Worm (Caenorhabditis elegans) whole organism, early embryonic: ENCODE results near the gene W04E12.9.

Source experiments
- F13C5.2 ChIP-seq: sonication (generic microtip); optimal IDR thresholded peaks from 2 replicates; lab custom pipeline; 2017; ENCODE audit warnings: mild to moderate bottlenecking, missing genetic modification characterization, inconsistent platforms, missing compliant biosample characterization
- aly-1 ChIP-seq: sonication (generic microtip); optimal IDR thresholded peaks from 2 replicates; lab custom pipeline; 2016; ENCODE audit warnings: missing genetic modification characterization, missing compliant biosample characterization
- ama-1 ChIP-seq: fragments of 150-350 bp; optimal IDR thresholded peaks from 2 replicates; lab custom pipeline; 2014
- ceh-36 ChIP-seq: sonication (generic microtip); optimal IDR thresholded peaks from 2 replicates; lab custom pipeline; 2016; ENCODE audit warnings: missing genetic modification characterization, inconsistent platforms, missing compliant biosample characterization
- ets-7 ChIP-seq: sonication (generic microtip); optimal IDR thresholded peaks from 2 replicates; lab custom pipeline; 2016; ENCODE audit warnings: missing genotype, missing genetic modification characterization, missing compliant biosample characterization
- flt-1 ChIP-seq: fragments of 200-800 bp; sonication (Bioruptor generic); IDR thresholded peaks from 2 replicates; pipeline ENCODE4 v1.3.6; 2022; ENCODE audit warnings: missing genetic modification characterization, missing compliant biosample characterization
- hnd-1 ChIP-seq: sonication (generic microtip); optimal IDR thresholded peaks from 2 replicates; lab custom pipeline; 2016; ENCODE audit warnings: missing genetic modification characterization, missing compliant biosample characterization
- scrt-1 ChIP-seq: fragments of 200-800 bp; sonication (Bioruptor generic); IDR thresholded peaks from 2 replicates; pipeline ENCODE4 v1.3.6; 2022; ENCODE audit warnings: missing genetic modification characterization, missing compliant biosample characterization
- tbx-37 ChIP-seq: fragments of 200-800 bp; sonication (Bioruptor generic); conservative IDR thresholded peaks from 2 replicates; pipeline ENCODE4 v1.3.6; 2022; ENCODE audit warnings: missing genetic modification reagents, missing genetic modification characterization, missing compliant biosample characterization
- tra-4 ChIP-seq: sonication (generic microtip); optimal IDR thresholded peaks from 2 replicates; lab custom pipeline; 2017; ENCODE audit warnings: missing genetic modification characterization, missing compliant biosample characterization

ce11 chrV:19751124-19751523 lies 5.2 kb upstream of the W04E12.9 start, which contains the start of gene clec-49:
- TF ChIP-seq flt-1 (GFP tag; lab: Robert Waterston, UW) (no peak), hnd-1 (tag; lab: Kevin White, UChicago) (no peak), ets-7 (tag; lab: Kevin White, UChicago) (no peak), scrt-1 (GFP tag; lab: Robert Waterston, UW) (no peak), F13C5.2 (tag; lab: Kevin White, UChicago) (no peak), ceh-36 (no peak), aly-1 (tag; lab: Kevin White, UChicago) (no peak), ama-1 (no peak), tbx-37 (GFP tag; lab: Robert Waterston, UW) (no peak), tra-4 (tag; lab: Kevin White, UChicago) (no peak)
